Worm (Caenorhabditis elegans): ENCODE results near the gene Y39G8B.1.

The Y39G8B.1 gene

ce11 chrII:13957437-13957836 is 16.2 kb downstream of the Y39G8B.1 start, which contains the start of gene zip-3:
TSS of gene zip-3 (minus strand) at chrII:13957457.
- TF ChIP-seq sem-2 (GFP tag; optimal IDR thresholded peaks at IDR 0.05) = no peak
- no peak for TF ChIP-seq mab-5 (tag; optimal IDR thresholded peaks at IDR 0.05)
- TF ChIP-seq ceh-39 (tag; optimal IDR thresholded peaks at IDR 0.05) = no peak
- TF ChIP-seq pha-4 (tag; optimal IDR thresholded peaks at IDR 0.05) = no peak
- no peak for TF ChIP-seq nhr-12 (tag; optimal IDR thresholded peaks at IDR 0.05)

ce11 chrII:13956529-13956928 is 17.1 kb downstream of the Y39G8B.1 start:
- TF ChIP-seq ceh-43 (GFP tag; optimal IDR thresholded peaks at IDR 0.05) (no peak), zip-8 (tag; optimal IDR thresholded peaks at IDR 0.05) (no peak), lsy-2 (tag; optimal IDR thresholded peaks at IDR 0.05) (no peak), mls-2 (tag; optimal IDR thresholded peaks at IDR 0.05) (no peak), pha-4 (tag; optimal IDR thresholded peaks at IDR 0.05) (no peak), nhr-12 (tag; optimal IDR thresholded peaks at IDR 0.05) (no peak)

ce11 chrII:13954979-13955378 is 18.6 kb downstream of the Y39G8B.1 start:
- no peak for TF ChIP-seq M03D4.4 (tag; optimal IDR thresholded peaks at IDR 0.05)
- TF ChIP-seq bed-3 (GFP tag; optimal IDR thresholded peaks at IDR 0.05) = no peak
- no peak for TF ChIP-seq elt-1 (tag; optimal IDR thresholded peaks at IDR 0.05; ENCODE audit: borderline replicate concordance, insufficient read depth)
- TF ChIP-seq nhr-237 (tag; optimal IDR thresholded peaks at IDR 0.05) = no peak
- no peak for TF ChIP-seq nhr-2 (tag; optimal IDR thresholded peaks at IDR 0.05)
- no peak for TF ChIP-seq nhr-28 (tag; optimal IDR thresholded peaks at IDR 0.05)
- TF ChIP-seq snpc-4 (tag; optimal IDR thresholded peaks at IDR 0.05) = no peak
- TF ChIP-seq cnd-1 (tag; optimal IDR thresholded peaks at IDR 0.05) = no peak
- TF ChIP-seq zip-8 (tag; optimal IDR thresholded peaks at IDR 0.05) = no peak
- TF ChIP-seq unc-39 (tag; optimal IDR thresholded peaks at IDR 0.05) = no peak
- no peak for TF ChIP-seq blmp-1 (tag; optimal IDR thresholded peaks at IDR 0.05)
- TF ChIP-seq mab-5 (tag; optimal IDR thresholded peaks at IDR 0.05) = no peak
- no peak for TF ChIP-seq drap-1 (GFP tag; optimal IDR thresholded peaks at IDR 0.05)
- no peak for TF ChIP-seq mep-1 (tag; optimal IDR thresholded peaks at IDR 0.05)
- TF ChIP-seq ceh-83 (GFP tag; optimal IDR thresholded peaks at IDR 0.05) = no peak
- no peak for TF ChIP-seq mls-2 (tag; optimal IDR thresholded peaks at IDR 0.05)
- TF ChIP-seq lin-13 (tag; optimal IDR thresholded peaks at IDR 0.05) = no peak

ce11 chrII:13954077-13954476 is 19.5 kb downstream of the Y39G8B.1 start:
- TF ChIP-seq lin-13 (tag; optimal IDR thresholded peaks at IDR 0.05) = no peak
- TF ChIP-seq sem-2 (GFP tag; optimal IDR thresholded peaks at IDR 0.05) = no peak
- TF ChIP-seq flh-1 (GFP tag; optimal IDR thresholded peaks at IDR 0.05) = no peak
- no peak for TF ChIP-seq lin-32 (GFP tag; optimal IDR thresholded peaks at IDR 0.05)
- TF ChIP-seq M03D4.4 (tag; optimal IDR thresholded peaks at IDR 0.05) = no peak
- no peak for TF ChIP-seq blmp-1 (tag; optimal IDR thresholded peaks at IDR 0.05)
- no peak for TF ChIP-seq cnd-1 (tag; optimal IDR thresholded peaks at IDR 0.05)
- no peak for TF ChIP-seq elt-3 (tag; optimal IDR thresholded peaks at IDR 0.05)
- TF ChIP-seq nhr-12 (tag; optimal IDR thresholded peaks at IDR 0.05) = no peak

ce11 chrII:13951986-13952385 is 21.6 kb downstream of the Y39G8B.1 start:
- TF ChIP-seq M03D4.4 (tag; optimal IDR thresholded peaks at IDR 0.05) = no peak
- no peak for TF ChIP-seq mep-1 (tag; optimal IDR thresholded peaks at IDR 0.05)
- no peak for TF ChIP-seq unc-62 (GFP tag; optimal IDR thresholded peaks at IDR 0.05)
- TF ChIP-seq ces-1 (GFP tag; optimal IDR thresholded peaks at IDR 0.05) = no peak
- TF ChIP-seq flh-1 (GFP tag; optimal IDR thresholded peaks at IDR 0.05) = no peak
- no peak for TF ChIP-seq nhr-28 (tag; optimal IDR thresholded peaks at IDR 0.05)
- TF ChIP-seq bed-3 (GFP tag; optimal IDR thresholded peaks at IDR 0.05) = no peak
- no peak for TF ChIP-seq snpc-4 (tag; optimal IDR thresholded peaks at IDR 0.05)
- no peak for TF ChIP-seq pha-4 (tag; optimal IDR thresholded peaks at IDR 0.05)
- TF ChIP-seq elt-1 (tag; optimal IDR thresholded peaks at IDR 0.05; ENCODE audit: borderline replicate concordance, insufficient read depth) = no peak
- TF ChIP-seq mls-2 (tag; optimal IDR thresholded peaks at IDR 0.05) = no peak
- TF ChIP-seq hlh-1 (tag; optimal IDR thresholded peaks at IDR 0.05) = no peak
- TF ChIP-seq ceh-43 (GFP tag; optimal IDR thresholded peaks at IDR 0.05) = no peak
- no peak for TF ChIP-seq nhr-12 (tag; optimal IDR thresholded peaks at IDR 0.05)
- TF ChIP-seq elt-3 (tag; optimal IDR thresholded peaks at IDR 0.05) = no peak
- no peak for TF ChIP-seq ztf-11 (tag; optimal IDR thresholded peaks at IDR 0.05)
- no peak for TF ChIP-seq lin-32 (GFP tag; optimal IDR thresholded peaks at IDR 0.05)

ce11 chrII:13949290-13949689 is 24.3 kb downstream of the Y39G8B.1 start, which contains the start of gene sre-44:
TSS of gene sre-44 (plus strand) at chrII:13949590.
- no peak for TF ChIP-seq lin-32 (GFP tag; optimal IDR thresholded peaks at IDR 0.05)
- no peak for TF ChIP-seq nhr-28 (tag; optimal IDR thresholded peaks at IDR 0.05)
- TF ChIP-seq lsy-2 (tag; optimal IDR thresholded peaks at IDR 0.05) = no peak
- TF ChIP-seq flh-1 (GFP tag; optimal IDR thresholded peaks at IDR 0.05) = no peak
- TF ChIP-seq lin-13 (tag; optimal IDR thresholded peaks at IDR 0.05) = no peak
- no peak for TF ChIP-seq nhr-76 (tag; optimal IDR thresholded peaks at IDR 0.05)
- TF ChIP-seq nhr-12 (tag; optimal IDR thresholded peaks at IDR 0.05) = no peak
- no peak for TF ChIP-seq mep-1 (tag; optimal IDR thresholded peaks at IDR 0.05)
- TF ChIP-seq unc-62 (GFP tag; optimal IDR thresholded peaks at IDR 0.05) = no peak
- TF ChIP-seq sem-2 (GFP tag; optimal IDR thresholded peaks at IDR 0.05) = no peak
- no peak for TF ChIP-seq unc-120 (tag; optimal IDR thresholded peaks at IDR 0.05; ENCODE audit: poor library complexity, severe bottlenecking)
- TF ChIP-seq tbx-8 (GFP tag; optimal IDR thresholded peaks at IDR 0.05) = no peak
- no peak for TF ChIP-seq cnd-1 (tag; optimal IDR thresholded peaks at IDR 0.05)
- no peak for TF ChIP-seq mab-5 (tag; optimal IDR thresholded peaks at IDR 0.05)
- no peak for TF ChIP-seq ztf-11 (tag; optimal IDR thresholded peaks at IDR 0.05)
- TF ChIP-seq pha-4 (tag; optimal IDR thresholded peaks at IDR 0.05) = no peak
- TF ChIP-seq M03D4.4 (tag; optimal IDR thresholded peaks at IDR 0.05) = no peak
- no peak for TF ChIP-seq unc-39 (tag; optimal IDR thresholded peaks at IDR 0.05)
- no peak for TF ChIP-seq elt-1 (tag; optimal IDR thresholded peaks at IDR 0.05; ENCODE audit: borderline replicate concordance, insufficient read depth)
- no peak for TF ChIP-seq hlh-1 (tag; optimal IDR thresholded peaks at IDR 0.05)

Measured in whole organism, mixed stage, embryonic.